Worm (Caenorhabditis elegans) whole organism, dauer: ENCODE measurements around the gene txt-9.
"Not testable (repeated sequence)": the region's sequence is repeated elsewhere in the genome, so short reads cannot be mapped to it uniquely, and the experiment has no call there.

ENCODE experiments used
- unc-62 ChIP-seq: sonication (generic microtip); optimal IDR thresholded peaks from 2 replicates; lab custom pipeline; 2017; ENCODE audit warnings: missing biosample characterization, missing genetic modification reagents, missing genetic modification characterization

Gene txt-9

DNA sequence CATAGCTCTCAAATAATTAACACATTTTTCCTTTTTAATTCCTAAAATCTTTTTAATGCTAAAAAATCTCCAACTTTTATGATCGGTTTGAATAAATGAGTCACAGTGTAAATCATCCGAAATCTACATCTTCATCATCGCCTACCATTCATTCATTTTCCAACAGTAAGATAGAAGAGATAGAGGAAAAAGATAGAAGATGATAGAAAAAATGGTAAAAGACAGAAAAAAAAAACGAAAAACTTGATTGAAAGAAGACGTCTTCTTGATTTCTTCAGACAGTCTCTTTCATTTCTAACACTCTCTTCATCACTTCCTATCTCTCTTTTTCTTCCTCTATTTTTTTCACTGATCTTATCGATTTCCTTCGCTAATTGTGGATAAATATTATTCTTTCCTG is 17.6 kb downstream of the txt-9 start:
- no peak for TF ChIP-seq unc-62

ce11 chrII:5103784-5104457 is 18.3 kb downstream of the txt-9 start, which contains the start of the genes C04G6.11 and mpk-2:
TSS of gene C04G6.11 (minus strand) at chrII:5103834.
TSS of gene mpk-2 (plus strand) at chrII:5104118.
- no peak for TF ChIP-seq unc-62

ce11 chrII:5105020-5105419 is 19.4 kb downstream of the txt-9 start:
- no peak for TF ChIP-seq unc-62

ce11 chrII:5109693-5110092 is 24.1 kb downstream of the txt-9 start, which contains the start of gene F09C12.2:
TSS of gene F09C12.2 (plus strand) at chrII:5110012.
- no peak for TF ChIP-seq unc-62

ce11 chrII:5112082-5112481 is 26.5 kb downstream of the txt-9 start, which contains the start of gene F09C12.8:
TSS of gene F09C12.8 (plus strand) at chrII:5112382.
- no peak for TF ChIP-seq unc-62

DNA sequence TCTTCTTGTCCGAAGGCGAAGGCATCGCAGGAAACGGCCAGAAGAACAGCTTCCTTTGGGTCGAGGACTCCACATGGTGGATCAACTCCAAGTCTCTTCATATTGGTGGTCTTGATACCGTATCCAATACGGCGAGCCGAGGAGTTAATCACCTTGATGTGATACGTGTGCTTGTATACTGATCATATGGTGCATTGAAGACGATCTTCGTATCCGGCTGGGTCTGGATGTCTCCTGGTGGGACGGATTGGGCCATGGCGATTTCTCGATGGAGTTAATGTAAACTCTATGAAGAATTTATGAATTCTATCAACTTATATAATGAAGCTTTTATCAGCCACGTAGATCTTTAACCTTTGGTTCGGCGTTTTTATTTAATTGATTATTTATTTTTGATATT is 29.6 kb downstream of the txt-9 start, which contains the start of gene msp-74:
TSS of gene msp-74 (minus strand) at position 101 of the 400 bp plus-strand sequence.
- TF ChIP-seq unc-62, result not testable (repeated sequence)

DNA sequence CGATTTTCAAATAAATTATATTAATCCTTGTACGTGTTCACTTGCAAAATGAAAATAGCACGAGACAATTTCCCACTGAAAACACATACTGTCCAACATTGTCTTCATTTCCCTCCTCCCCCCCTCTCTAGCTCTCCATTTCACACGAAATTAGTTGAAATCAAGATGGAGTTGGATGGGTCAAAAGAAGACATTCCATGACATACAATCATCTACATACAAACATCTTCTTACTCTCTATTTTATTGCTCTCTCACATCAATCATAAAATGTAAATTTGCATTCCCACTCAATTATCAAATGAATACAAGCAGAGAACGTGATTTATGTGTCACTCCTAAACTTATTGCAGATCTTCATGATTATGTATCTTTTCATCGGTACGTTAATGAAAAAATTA is 30.1 kb downstream of the txt-9 start, which contains the start of gene srsy-1:
TSS of gene srsy-1 (plus strand) at position 301 of the 400 bp plus-strand sequence.
- no peak for TF ChIP-seq unc-62

ce11 chrII:5120612-5121011 is 35.0 kb downstream of the txt-9 start:
- TF ChIP-seq unc-62, result no peak

ce11 chrII:5130081-5130480 is 44.5 kb downstream of the txt-9 start, which contains the start of gene lgc-56:
TSS of gene lgc-56 (plus strand) at chrII:5130381.
- no peak for TF ChIP-seq unc-62

ce11 chrII:5131800-5132199 is 46.2 kb downstream of the txt-9 start:
- no peak for TF ChIP-seq unc-62
